Fruit fly (Drosophila melanogaster) whole organism, wandering third instar larva: ENCODE results near the gene CG18301.

Experiments
- Abd-B ChIP-seq: fragments of >200 bp; optimal IDR thresholded peaks from 2 replicates; lab custom pipeline; 2017; ENCODE audit warnings: missing biosample characterization, missing genetic modification characterization
- CG32264 ChIP-seq: fragments of 200-800 bp; sonication (Bioruptor generic); optimal IDR thresholded peaks from 2 replicates; lab custom pipeline; 2016; ENCODE audit warnings: missing biosample characterization, missing genetic modification characterization
- CG9705 ChIP-seq: fragments of 200-800 bp; sonication (Bioruptor generic); optimal IDR thresholded peaks from 2 replicates; lab custom pipeline; 2018; ENCODE audit warnings: missing biosample characterization, mild to moderate bottlenecking, missing genetic modification characterization
- CrebA ChIP-seq: fragments of 200-800 bp; sonication (Bioruptor generic); optimal IDR thresholded peaks from 2 replicates; lab custom pipeline; 2016; ENCODE audit warnings: missing biosample characterization, mild to moderate bottlenecking, missing genetic modification characterization, borderline replicate concordance
- Dfd ChIP-seq: fragments of >200 bp; optimal IDR thresholded peaks from 2 replicates; lab custom pipeline; 2017; ENCODE audit warnings: missing biosample characterization, missing genetic modification characterization
- Dif ChIP-seq: fragments of 200-275, 200-300 bp; sonication (Bioruptor generic); optimal IDR thresholded peaks from 2 replicates; lab custom pipeline; 2018; ENCODE audit warnings: missing biosample characterization, missing genetic modification characterization; ENCODE audit not compliant: partially characterized antibody
- GATAd ChIP-seq: sonication (Bioruptor generic); optimal IDR thresholded peaks from 2 replicates; lab custom pipeline; 2016; ENCODE audit warnings: missing biosample characterization, missing genetic modification characterization
- HLH106 ChIP-seq: fragments of 200-800 bp; optimal IDR thresholded peaks from 3 replicates; lab custom pipeline; 2019; ENCODE audit warnings: missing biosample characterization, mild to moderate bottlenecking, missing genetic modification characterization, moderate library complexity
- Hnf4 ChIP-seq: fragments of 200-800 bp; sonication (Bioruptor generic); optimal IDR thresholded peaks from 2 replicates; lab custom pipeline; 2016; ENCODE audit warnings: missing biosample characterization, mild to moderate bottlenecking, missing genetic modification characterization
- Hr78 ChIP-seq: fragments of >200 bp; optimal IDR thresholded peaks from 2 replicates; lab custom pipeline; 2017; ENCODE audit warnings: missing biosample characterization, missing genetic modification characterization
- Hr83 ChIP-seq: fragments of 200-300 bp; sonication (Bioruptor generic); optimal IDR thresholded peaks from 2 replicates; lab custom pipeline; 2016; ENCODE audit warnings: missing biosample characterization, mild to moderate bottlenecking, missing genetic modification characterization, moderate library complexity; ENCODE audit not compliant: poor library complexity, severe bottlenecking
- Jra ChIP-seq: sonication (Bioruptor generic); optimal IDR thresholded peaks from 2 replicates; lab custom pipeline; 2016; ENCODE audit warnings: missing biosample characterization, missing genetic modification characterization
- Mio ChIP-seq: sonication (Bioruptor generic); optimal IDR thresholded peaks from 2 replicates; lab custom pipeline; 2016; ENCODE audit warnings: missing biosample characterization, missing genetic modification characterization
- Myc ChIP-seq: fragments of >200 bp; optimal IDR thresholded peaks from 2 replicates; lab custom pipeline; 2017
- N ChIP-seq: fragments of >200 bp; optimal IDR thresholded peaks from 2 replicates; lab custom pipeline; 2018; ENCODE audit warnings: missing biosample characterization, missing external identifiers, missing genetic modification characterization
- OdsH ChIP-seq: fragments of 200-800 bp; sonication (Bioruptor generic); optimal IDR thresholded peaks from 2 replicates; lab custom pipeline; 2016; ENCODE audit warnings: missing biosample characterization, mild to moderate bottlenecking, missing genetic modification characterization
- Rel ChIP-seq, 2 experiments: fragments of 200-800 bp; sonication (Bioruptor generic) in 1 of 2; optimal IDR thresholded peaks; 2 replicates in 1 of 2; 3 replicates in 1 of 2; lab custom pipeline; 2016 to 2019; ENCODE audit warnings: mild to moderate bottlenecking in 2 of 2, missing biosample characterization in 2 of 2, missing genetic modification characterization in 2 of 2, moderate library complexity in 1 of 2
- Sp1 ChIP-seq: fragments of 200-800 bp; sonication (Bioruptor generic); optimal IDR thresholded peaks from 3 replicates; lab custom pipeline; 2019; ENCODE audit warnings: missing biosample characterization, mild to moderate bottlenecking, missing genetic modification characterization, moderate library complexity
- Vsx2 ChIP-seq: fragments of 200-300, 225-300 bp; sonication (Bioruptor generic); optimal IDR thresholded peaks from 2 replicates; lab custom pipeline; 2018; ENCODE audit warnings: missing biosample characterization, missing genetic modification characterization; ENCODE audit not compliant: partially characterized antibody
- br ChIP-seq: fragments of 200-800 bp; sonication (Bioruptor generic); optimal IDR thresholded peaks from 2 replicates; lab custom pipeline; 2016; ENCODE audit warnings: missing biosample characterization, missing genetic modification characterization
- brk ChIP-seq: fragments of 200-800 bp; sonication (Bioruptor generic); optimal IDR thresholded peaks from 2 replicates; lab custom pipeline; 2016; ENCODE audit warnings: missing biosample characterization, mild to moderate bottlenecking, missing genetic modification characterization
- dl ChIP-seq, 2 experiments: fragments of 175-275, 200-275 bp in 1 of 2; fragments of 200-275 bp in 1 of 2; sonication (Bioruptor generic); optimal IDR thresholded peaks; lab custom pipeline; 2018; ENCODE audit warnings: mild to moderate bottlenecking in 2 of 2, missing biosample characterization in 2 of 2, missing genetic modification characterization in 2 of 2, moderate library complexity in 2 of 2; ENCODE audit not compliant: partially characterized antibody in 2 of 2, insufficient read depth in 1 of 2
- dmrt93B ChIP-seq: fragments of 200-800 bp; sonication (Bioruptor generic); optimal IDR thresholded peaks from 2 replicates; lab custom pipeline; 2018; ENCODE audit warnings: missing biosample characterization, mild to moderate bottlenecking, missing genetic modification characterization
- dsf ChIP-seq: sonication (Bioruptor generic); optimal IDR thresholded peaks from 2 replicates; lab custom pipeline; 2016; ENCODE audit warnings: missing biosample characterization, missing genetic modification characterization, borderline replicate concordance
- ey ChIP-seq: fragments of 200-800 bp; sonication (Bioruptor generic); optimal IDR thresholded peaks from 2 replicates; lab custom pipeline; 2016; ENCODE audit warnings: missing biosample characterization, missing genetic modification characterization
- foxo ChIP-seq, 2 experiments: fragments of 200-800 bp; sonication (Bioruptor generic); optimal IDR thresholded peaks; 2 replicates in 1 of 2; 3 replicates in 1 of 2; lab custom pipeline; 2016 to 2017; ENCODE audit warnings: missing biosample characterization in 2 of 2, missing genetic modification characterization in 2 of 2
- fru ChIP-seq: fragments of 200-800 bp; sonication (Bioruptor generic); optimal IDR thresholded peaks from 3 replicates; lab custom pipeline; 2016; ENCODE audit warnings: missing biosample characterization, mild to moderate bottlenecking, missing genetic modification characterization
- h ChIP-seq: fragments of 200-800 bp; sonication (Bioruptor generic); optimal IDR thresholded peaks from 3 replicates; lab custom pipeline; 2016; ENCODE audit warnings: missing biosample characterization, mild to moderate bottlenecking, missing genetic modification characterization
- jim ChIP-seq: fragments of 175-275, 200-325 bp; sonication (Bioruptor generic); optimal IDR thresholded peaks from 2 replicates; lab custom pipeline; 2016; ENCODE audit warnings: missing biosample characterization, mild to moderate bottlenecking, missing genetic modification characterization
- lola ChIP-seq: fragments of >200 bp; optimal IDR thresholded peaks from 2 replicates; lab custom pipeline; 2017; ENCODE audit warnings: missing biosample characterization, missing genetic modification characterization
- pan ChIP-seq: fragments of >200 bp; optimal IDR thresholded peaks from 2 replicates; lab custom pipeline; 2017
- psq ChIP-seq: fragments of 200-800 bp; sonication (Bioruptor generic); optimal IDR thresholded peaks from 3 replicates; lab custom pipeline; 2017; ENCODE audit warnings: missing biosample characterization, mild to moderate bottlenecking, missing genetic modification characterization, moderate library complexity
- rgr ChIP-seq: fragments of 200-800 bp; sonication (Bioruptor generic); optimal IDR thresholded peaks from 3 replicates; lab custom pipeline; 2016; ENCODE audit warnings: missing biosample characterization, mild to moderate bottlenecking, missing genetic modification characterization
- sage ChIP-seq: fragments of 200-800 bp; sonication (Bioruptor generic); optimal IDR thresholded peaks from 2 replicates; lab custom pipeline; 2016; ENCODE audit warnings: missing biosample characterization, mild to moderate bottlenecking, missing genetic modification characterization
- sv ChIP-seq: fragments of 200-800 bp; sonication (Bioruptor generic); optimal IDR thresholded peaks from 3 replicates; lab custom pipeline; 2016; ENCODE audit warnings: missing biosample characterization, missing genetic modification characterization
- tai ChIP-seq: sonication (Bioruptor generic); optimal IDR thresholded peaks from 2 replicates; lab custom pipeline; 2016; ENCODE audit warnings: missing biosample characterization, missing genetic modification characterization
- usp ChIP-seq: fragments of >200 bp; optimal IDR thresholded peaks from 2 replicates; lab custom pipeline; 2017; ENCODE audit warnings: missing biosample characterization, missing genetic modification characterization
- woc ChIP-seq: sonication (Bioruptor generic); optimal IDR thresholded peaks from 2 replicates; lab custom pipeline; 2016; ENCODE audit warnings: missing biosample characterization, mild to moderate bottlenecking, missing genetic modification characterization

CG18301 gene

DNA sequence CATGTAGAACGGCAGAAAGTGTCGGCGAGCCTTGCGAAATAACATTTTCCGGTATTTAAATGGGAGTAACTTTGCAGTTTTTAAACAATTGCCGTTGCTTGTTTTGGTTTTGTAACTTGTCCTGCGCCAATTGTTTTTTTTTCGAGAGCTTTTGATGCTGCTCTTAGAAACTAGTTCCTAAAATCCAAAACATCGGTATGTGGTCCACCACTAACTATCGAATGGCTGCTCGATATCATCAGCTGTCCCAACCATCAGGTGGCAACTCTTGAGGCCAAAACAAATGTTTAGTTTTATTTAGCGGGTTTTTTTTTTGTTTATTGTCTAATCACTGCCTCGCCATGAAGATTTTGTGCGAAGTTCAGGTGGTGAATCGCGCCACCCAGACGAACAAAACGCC, 14.5 kb upstream of the CG18301 start, which contains the start of the genes Fatp1 and Lrr47:
Gene Fatp1 (minus strand): TSS at position 134 of the 400 bp plus-strand sequence.
Gene Lrr47 (plus strand): TSS at position 251 of the 400 bp plus-strand sequence.
- TF ChIP-seq br (GFP tag; lab: Kevin White, UChicago) = no peak
- no peak for TF ChIP-seq pan (lab: Kevin White, UChicago)
- no peak for TF ChIP-seq N (GFP tag; lab: Kevin White, UChicago)
- TF ChIP-seq Dfd (GFP tag; lab: Kevin White, UChicago) = no peak
- no peak for TF ChIP-seq CG9705
- peak; percentile 25 for TF ChIP-seq woc (GFP tag; lab: Kevin White, UChicago)
- TF ChIP-seq jim (GFP tag; lab: Kevin White, UChicago) = no peak
- TF ChIP-seq psq (GFP tag; lab: Kevin White, UChicago) = no peak
- no peak for TF ChIP-seq CG32264 (GFP tag; lab: Kevin White, UChicago)
- TF ChIP-seq OdsH (GFP tag; lab: Kevin White, UChicago) = no peak
- no peak for TF ChIP-seq foxo (GFP tag; optimal IDR thresholded peaks at IDR 0.05; lab: Kevin White, UChicago)
- no peak for TF ChIP-seq usp (GFP tag; lab: Kevin White, UChicago)
- no peak for TF ChIP-seq GATAd (GFP tag; lab: Kevin White, UChicago)
- TF ChIP-seq tai (GFP tag; lab: Kevin White, UChicago) = no peak
- no peak for TF ChIP-seq Hr78 (GFP tag; lab: Kevin White, UChicago)
- TF ChIP-seq Hr83 (GFP tag; lab: Kevin White, UChicago) = peak; percentile 46
- peak; percentile 20 for TF ChIP-seq fru (GFP tag; lab: Kevin White, UChicago)
- no peak for TF ChIP-seq Sp1 (GFP tag; lab: Kevin White, UChicago)

dm6 chr2L:10519225-10519624, 12.4 kb upstream of the CG18301 start:
- no peak for TF ChIP-seq dl (GFP tag; optimal IDR thresholded peaks at IDR 0.05; lab: Kevin White, UChicago; ENCODE audit: insufficient read depth in 1 of 2, partially characterized antibody in 2 of 2)
- TF ChIP-seq HLH106 (tag; lab: Kevin White, UChicago) = peak; percentile 84
- TF ChIP-seq fru (GFP tag; lab: Kevin White, UChicago) = peak; percentile 84
- TF ChIP-seq tai (GFP tag; lab: Kevin White, UChicago) = peak; percentile 34
- peak; percentile 44 for TF ChIP-seq woc (GFP tag; lab: Kevin White, UChicago)
- no peak for TF ChIP-seq Dfd (GFP tag; lab: Kevin White, UChicago)
- no peak for TF ChIP-seq usp (GFP tag; lab: Kevin White, UChicago)
- no peak for TF ChIP-seq Jra (GFP tag; lab: Kevin White, UChicago)
- peak; percentile 50 for TF ChIP-seq brk (GFP tag; lab: Kevin White, UChicago)
- TF ChIP-seq Sp1 (GFP tag; lab: Kevin White, UChicago) = peak; percentile 78
- TF ChIP-seq CG32264 (GFP tag; lab: Kevin White, UChicago) = peak; percentile 53
- TF ChIP-seq rgr (GFP tag; lab: Kevin White, UChicago) = peak; percentile 81
- no peak for TF ChIP-seq Dif (GFP tag; lab: Kevin White, UChicago)
- no peak for TF ChIP-seq N (GFP tag; lab: Kevin White, UChicago)
- no peak for TF ChIP-seq Vsx2
- TF ChIP-seq sage (GFP tag; lab: Kevin White, UChicago) = peak; percentile 73
- no peak for TF ChIP-seq Mio (GFP tag; lab: Kevin White, UChicago)
- TF ChIP-seq dmrt93B = peak; percentile 53
- TF ChIP-seq CrebA (GFP tag; lab: Kevin White, UChicago) = no peak
- TF ChIP-seq CG9705 = peak; percentile 10
- TF ChIP-seq h (GFP tag; lab: Kevin White, UChicago) = peak; percentile 90
- TF ChIP-seq psq (GFP tag; lab: Kevin White, UChicago) = peak; percentile 73
- peak; percentile 78 for TF ChIP-seq OdsH (GFP tag; lab: Kevin White, UChicago)
- TF ChIP-seq br (GFP tag; lab: Kevin White, UChicago) = peak; percentile 80
- TF ChIP-seq dsf (GFP tag; lab: Kevin White, UChicago) = peak; percentile 11
- TF ChIP-seq foxo (GFP tag; optimal IDR thresholded peaks at IDR 0.05; lab: Kevin White, UChicago) = peak; percentile 10 to 82
- TF ChIP-seq lola = no peak
- TF ChIP-seq ey (GFP tag; lab: Kevin White, UChicago) = peak; percentile 84
- no peak for TF ChIP-seq GATAd (GFP tag; lab: Kevin White, UChicago)
- no peak for TF ChIP-seq Hr78 (GFP tag; lab: Kevin White, UChicago)
- TF ChIP-seq jim (GFP tag; lab: Kevin White, UChicago) = no peak
- TF ChIP-seq Hnf4 (GFP tag; lab: Kevin White, UChicago) = peak; percentile 81
- no peak for TF ChIP-seq sv (GFP tag; lab: Kevin White, UChicago)
- TF ChIP-seq Rel (GFP tag; optimal IDR thresholded peaks at IDR 0.05; lab: Kevin White, UChicago) = no peak
- peak; percentile 21 for TF ChIP-seq Rel (tag; optimal IDR thresholded peaks at IDR 0.05; lab: Kevin White, UChicago)
- no peak for TF ChIP-seq pan (lab: Kevin White, UChicago)
- no peak for TF ChIP-seq Abd-B (GFP tag; lab: Kevin White, UChicago)
- no peak for TF ChIP-seq Hr83 (GFP tag; lab: Kevin White, UChicago)
- no peak for TF ChIP-seq Myc (lab: Kevin White, UChicago)
